Fruit fly (Drosophila melanogaster) Kc167 (cell line): ENCODE measurements around the gene ball.

Experiments
- Myc ChIP-seq: fragments of >200 bp; optimal IDR thresholded peaks from 2 replicates; lab custom pipeline; 2017; ENCODE audit warnings: missing external identifiers
- Sin3A ChIP-seq: fragments of >200 bp; optimal IDR thresholded peaks from 2 replicates; lab custom pipeline; 2018; ENCODE audit warnings: missing external identifiers
- h ChIP-seq: fragments of >200 bp; optimal IDR thresholded peaks from 3 replicates; lab custom pipeline; 2018; ENCODE audit warnings: missing external identifiers
- psq ChIP-seq: fragments of >200 bp; optimal IDR thresholded peaks from 2 replicates; lab custom pipeline; 2017; ENCODE audit warnings: missing external identifiers

dm6 chr3R:26912615-26913014, 46.0 kb upstream of the ball start, which contains the start of gene Ets97D:
- TF ChIP-seq Myc (no peak), h (lab: Kevin White, UChicago) (no peak), Sin3A (no peak), psq (lab: Kevin White, UChicago) (no peak)
